Fruit fly (Drosophila melanogaster) whole organism, adult: ENCODE data around the gene Gli.

Experiments
- CG14711 ChIP-seq: fragments of 200-800 bp; sonication (Bioruptor generic); optimal IDR thresholded peaks from 2 replicates; lab custom pipeline; 2018; ENCODE audit warnings: missing biosample characterization, mild to moderate bottlenecking, missing genetic modification characterization, moderate library complexity
- CG33017 ChIP-seq: fragments of 200-800 bp; sonication (Bioruptor generic); optimal IDR thresholded peaks from 2 replicates; lab custom pipeline; 2018; ENCODE audit warnings: missing biosample characterization, mild to moderate bottlenecking, missing genetic modification characterization, moderate library complexity
- CG5204 ChIP-seq: fragments of 200-800 bp; sonication (Bioruptor generic); optimal IDR thresholded peaks from 2 replicates; lab custom pipeline; 2016; ENCODE audit warnings: missing biosample characterization, missing genetic modification characterization
- CG7045 ChIP-seq: fragments of 200-800 bp; sonication (Bioruptor generic); optimal IDR thresholded peaks from 2 replicates; lab custom pipeline; 2017; ENCODE audit warnings: missing biosample characterization, mild to moderate bottlenecking, missing genetic modification characterization
- CG7101 ChIP-seq: fragments of 200-800 bp; sonication (Bioruptor generic); optimal IDR thresholded peaks from 2 replicates; lab custom pipeline; 2018; ENCODE audit warnings: missing biosample characterization, mild to moderate bottlenecking, missing genetic modification characterization, moderate library complexity
- Hr96 ChIP-seq: fragments of 200-800 bp; sonication (Bioruptor generic); optimal IDR thresholded peaks from 2 replicates; lab custom pipeline; 2016; ENCODE audit warnings: missing biosample characterization, missing genetic modification characterization
- Mnt ChIP-seq: fragments of 200-800 bp; sonication (Bioruptor generic); optimal IDR thresholded peaks from 2 replicates; lab custom pipeline; 2016; ENCODE audit warnings: missing biosample characterization, mild to moderate bottlenecking, missing genetic modification characterization
- bab1 ChIP-seq: fragments of 200-800 bp; sonication (Bioruptor generic); optimal IDR thresholded peaks from 3 replicates; lab custom pipeline; 2019; ENCODE audit warnings: missing biosample characterization, mild to moderate bottlenecking, missing genetic modification characterization, moderate library complexity
- cic ChIP-seq: fragments of 200-800 bp; sonication (Bioruptor generic); optimal IDR thresholded peaks from 2 replicates; lab custom pipeline; 2017; ENCODE audit warnings: missing biosample characterization, mild to moderate bottlenecking, missing genetic modification characterization, moderate library complexity
- cnc ChIP-seq, 2 experiments: fragments of >200 bp; optimal IDR thresholded peaks; 2 replicates each; lab custom pipeline; 2017
- kay ChIP-seq: fragments of 200-800 bp; sonication (Bioruptor generic); peaks from one replicate; lab custom pipeline; 2016; ENCODE audit warnings: missing biosample characterization, missing genetic modification characterization, borderline replicate concordance
- pad ChIP-seq: fragments of 200-800 bp; sonication (Bioruptor generic); optimal IDR thresholded peaks from 3 replicates; lab custom pipeline; 2017; ENCODE audit warnings: missing biosample characterization, missing genetic modification characterization, mild to moderate bottlenecking, moderate library complexity, missing genetic modification reagents

- TF ChIP-seq pad (peak; percentile 100), bab1 (GFP tag; lab: Kevin White, UChicago) (no peak), cic (GFP tag; lab: Kevin White, UChicago) (no peak), Hr96 (GFP tag; lab: Kevin White, UChicago) (no peak), CG5204 (GFP tag; lab: Kevin White, UChicago) (no peak), CG7045 (GFP tag; lab: Kevin White, UChicago) (no peak), CG7101 (no peak), kay (GFP tag; lab: Kevin White, UChicago) (no peak), CG14711 (tag; lab: Kevin White, UChicago) (no peak), cnc (optimal IDR thresholded peaks at IDR 0.05; lab: Kevin White, UChicago) (no peak), Mnt (peak; percentile 58), CG33017 (no peak)
Measured at dm6 chr2L:15752096-15752495, 10.5 kb downstream of the Gli start, which contains the start of gene Mtr4.
